Fruit fly (Drosophila melanogaster) ovary, adult (tissue): ENCODE data around the gene MSBP.
A peak's percentile ranks its signal among the peaks of the same experiment; 100 is the strongest.

Experiments
- CG17801 ChIP-seq: fragments of 200-800 bp; optimal IDR thresholded peaks from 2 replicates; lab custom pipeline; 2019; ENCODE audit warnings: missing biosample characterization, mild to moderate bottlenecking, missing genetic modification characterization, moderate library complexity; ENCODE audit not compliant: partially characterized antibody

Gene MSBP

dm6 chrX:15874437-15874836 lies 15.5 kb downstream of the MSBP start:
- no peak for TF ChIP-seq CG17801

- no peak for TF ChIP-seq CG17801
Observed at dm6 chrX:15870777-15871757, 18.8 kb downstream of the MSBP start.

- TF ChIP-seq CG17801: no peak
Observed at dm6 chrX:15869843-15870242, 20.1 kb downstream of the MSBP start, which contains the start of gene CG16952. Gene CG16952 (plus strand): TSS chrX:15870183.

DNA sequence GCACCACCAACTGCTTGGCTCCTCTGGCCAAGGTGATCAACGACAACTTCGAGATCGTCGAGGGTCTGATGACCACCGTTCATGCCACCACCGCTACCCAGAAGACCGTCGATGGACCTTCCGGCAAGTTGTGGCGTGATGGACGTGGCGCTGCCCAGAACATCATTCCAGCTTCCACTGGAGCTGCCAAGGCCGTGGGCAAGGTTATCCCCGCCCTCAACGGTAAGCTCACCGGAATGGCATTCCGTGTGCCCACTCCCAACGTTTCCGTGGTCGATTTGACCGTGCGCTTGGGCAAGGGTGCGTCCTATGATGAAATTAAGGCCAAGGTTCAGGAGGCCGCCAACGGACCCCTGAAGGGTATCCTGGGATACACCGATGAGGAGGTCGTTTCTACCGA lies 21.1 kb downstream of the MSBP start:
- no peak for TF ChIP-seq CG17801

DNA sequence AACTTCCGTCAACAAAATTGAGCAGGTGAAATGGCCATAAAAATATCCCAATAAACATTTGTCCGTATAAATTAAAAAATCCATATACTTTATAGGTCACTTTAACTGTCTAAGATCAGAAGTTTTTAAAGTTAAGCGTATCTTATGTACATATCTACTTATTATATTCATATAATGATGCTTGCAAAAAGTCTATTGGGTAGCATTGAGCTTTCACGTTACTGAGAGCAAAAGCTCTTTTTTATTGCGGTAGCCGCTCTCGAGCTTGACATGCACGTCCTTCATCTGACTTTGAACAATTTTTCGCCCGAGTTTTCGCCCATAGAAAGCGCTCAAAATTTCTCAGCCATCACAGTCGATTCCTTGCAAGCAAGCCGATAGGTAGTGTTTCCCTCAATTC lies 22.0 kb downstream of the MSBP start, which contains the start of gene Gapdh2:
Gene Gapdh2 (plus strand): TSS at position 283 of the 400 bp plus-strand sequence.
- peak; percentile 100 for TF ChIP-seq CG17801

dm6 chrX:15866799-15867412 lies 23.0 kb downstream of the MSBP start:
- peak; percentile 14 for TF ChIP-seq CG17801

DNA sequence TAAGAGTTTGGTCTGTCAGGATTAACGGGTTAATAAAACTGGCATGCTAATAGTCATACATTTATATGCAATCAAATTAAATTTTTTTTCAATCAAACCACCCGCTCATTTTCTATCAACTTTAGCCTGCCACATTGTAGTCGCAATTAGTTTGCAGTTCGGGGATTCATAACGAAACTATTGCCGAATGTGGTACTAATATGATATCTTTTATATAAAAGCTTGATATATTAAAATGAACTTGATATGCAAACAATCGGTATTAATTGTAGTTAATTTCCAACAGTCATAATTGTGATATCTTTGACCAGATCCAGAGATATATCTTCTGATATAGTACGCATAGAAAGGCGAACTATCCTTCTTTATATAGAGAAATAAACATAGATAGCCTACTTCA lies 23.9 kb downstream of the MSBP start:
- no peak for TF ChIP-seq CG17801

dm6 chrX:15860479-15860878 lies 29.4 kb downstream of the MSBP start:
- TF ChIP-seq CG17801: peak; percentile 85

dm6 chrX:15859869-15860268 lies 30.0 kb downstream of the MSBP start, which contains the start of gene Gbeta13F:
Gene Gbeta13F (plus strand): TSS chrX:15860115.
- no peak for TF ChIP-seq CG17801

dm6 chrX:15859387-15859786 lies 30.5 kb downstream of the MSBP start, which contains the start of gene AlkB:
Gene AlkB (minus strand): TSS chrX:15859487.
- TF ChIP-seq CG17801: no peak

DNA sequence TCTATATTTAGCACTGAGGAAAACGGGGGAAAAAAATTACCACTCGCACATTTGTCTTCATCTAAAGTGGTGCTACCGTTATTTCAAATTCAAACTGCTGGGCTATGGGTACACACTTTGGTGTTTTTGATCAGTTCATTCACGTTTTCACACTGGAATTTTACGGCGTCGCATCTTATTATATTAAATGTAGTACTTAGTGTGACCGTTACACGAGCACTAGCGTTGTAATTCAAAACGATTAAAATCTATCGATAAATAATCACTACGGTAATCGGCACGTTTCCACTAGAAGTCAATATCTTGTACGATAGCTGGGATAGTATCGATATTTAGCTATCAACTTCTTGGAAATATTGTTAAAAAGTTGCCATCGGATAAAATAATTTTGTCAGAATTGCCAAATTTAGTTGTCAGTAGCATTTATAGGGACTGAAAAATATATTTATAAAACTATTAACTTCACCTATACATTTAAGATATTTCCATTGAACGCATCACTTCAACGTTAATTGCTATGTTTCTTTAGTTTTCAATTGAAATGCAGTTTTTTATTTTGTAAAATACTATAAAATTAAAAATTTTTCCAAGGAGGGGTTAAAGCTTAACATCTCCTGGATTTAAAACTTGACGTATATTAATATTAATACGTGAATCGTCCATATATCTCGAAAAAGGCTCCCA lies 32.2 kb downstream of the MSBP start, which contains the start of the genes CG46440 and Myb:
Gene CG46440 (minus strand): TSS at position 223 of the 684 bp plus-strand sequence.
Gene Myb (minus strand): TSS at position 223 of the 684 bp plus-strand sequence.
- no peak for TF ChIP-seq CG17801

- peak; percentile 56 for TF ChIP-seq CG17801
Observed at dm6 chrX:15852815-15853542, 36.9 kb downstream of the MSBP start, which contains the start of the genes UBL3 and CG15914. Gene UBL3 (minus strand): TSS chrX:15853175. Gene CG15914 (plus strand): TSS chrX:15853421.

DNA sequence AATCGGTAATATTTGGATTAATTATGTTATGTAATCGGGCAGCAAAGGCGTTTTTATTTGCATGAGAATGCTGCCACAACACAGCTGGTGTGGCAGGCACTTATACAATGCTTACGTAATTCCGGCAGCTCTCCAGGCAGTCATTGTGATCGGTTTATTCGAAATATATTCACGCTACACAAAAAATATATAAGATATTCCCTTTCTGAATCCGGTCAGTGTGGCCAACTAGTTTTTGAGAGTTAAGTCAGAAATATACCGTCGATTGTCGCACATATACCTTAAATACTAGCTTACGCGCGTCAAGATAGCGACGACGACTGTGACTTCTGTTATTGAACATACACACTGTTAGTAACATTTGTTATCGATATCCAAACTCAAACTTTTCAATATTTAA lies 40.9 kb downstream of the MSBP start, which contains the start of gene sun:
Gene sun (minus strand): TSS at position 238 of the 400 bp plus-strand sequence.
- TF ChIP-seq CG17801: peak; percentile 19

DNA sequence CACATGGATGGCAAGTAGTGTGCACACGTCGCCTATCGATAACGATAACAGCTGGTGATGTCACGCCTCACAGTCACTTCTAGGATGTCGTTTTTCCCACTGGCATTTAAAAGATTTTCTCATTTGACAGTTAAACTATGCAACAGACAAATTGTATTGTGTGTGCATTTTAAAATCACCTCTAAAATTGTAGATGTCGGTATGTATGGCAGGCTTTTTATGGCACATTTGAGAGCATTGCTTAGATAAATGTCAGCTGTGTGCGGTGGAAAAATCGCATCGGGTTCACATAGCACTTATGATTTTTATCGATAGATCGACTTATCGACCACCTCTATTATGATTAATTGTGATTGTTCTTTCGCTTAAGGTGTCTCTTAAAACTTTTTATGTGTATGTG lies 45.8 kb downstream of the MSBP start, which contains the start of the genes ArgRS and CG8578:
Gene ArgRS (minus strand): TSS at position 7 of the 400 bp plus-strand sequence.
Gene CG8578 (plus strand): TSS at position 338 of the 400 bp plus-strand sequence.
- TF ChIP-seq CG17801: peak; percentile 20

DNA sequence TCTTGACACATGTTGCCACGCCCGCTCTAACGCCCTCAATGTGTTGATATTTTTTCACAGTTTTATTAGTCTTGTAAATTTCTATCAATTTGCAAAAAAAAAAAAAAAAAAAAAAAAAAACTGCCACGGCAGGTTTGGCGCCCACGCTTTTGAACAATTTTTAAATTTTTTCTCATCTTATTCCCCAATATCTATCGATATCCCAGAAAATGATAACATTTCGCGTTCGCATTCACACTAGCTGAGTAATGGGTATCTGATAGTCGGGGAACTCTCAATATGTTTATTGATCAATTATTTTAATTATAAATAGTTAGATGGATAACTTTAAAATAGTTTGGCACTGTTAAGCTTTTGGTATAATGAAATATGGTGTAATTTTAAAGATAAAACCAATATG lies 48.6 kb downstream of the MSBP start:
- TF ChIP-seq CG17801: no peak
